Fruit fly (Drosophila melanogaster) whole organism, wandering third instar larva: ENCODE measurements around the gene orb.

Experiments
- Abd-B ChIP-seq: fragments of >200 bp; optimal IDR thresholded peaks from 2 replicates; lab custom pipeline; 2017; ENCODE audit warnings: missing biosample characterization, missing genetic modification characterization
- CG32264 ChIP-seq: fragments of 200-800 bp; sonication (Bioruptor generic); optimal IDR thresholded peaks from 2 replicates; lab custom pipeline; 2016; ENCODE audit warnings: missing biosample characterization, missing genetic modification characterization
- CG9705 ChIP-seq: fragments of 200-800 bp; sonication (Bioruptor generic); optimal IDR thresholded peaks from 2 replicates; lab custom pipeline; 2018; ENCODE audit warnings: missing biosample characterization, mild to moderate bottlenecking, missing genetic modification characterization
- CrebA ChIP-seq: fragments of 200-800 bp; sonication (Bioruptor generic); optimal IDR thresholded peaks from 2 replicates; lab custom pipeline; 2016; ENCODE audit warnings: missing biosample characterization, mild to moderate bottlenecking, missing genetic modification characterization, borderline replicate concordance
- Dfd ChIP-seq: fragments of >200 bp; optimal IDR thresholded peaks from 2 replicates; lab custom pipeline; 2017; ENCODE audit warnings: missing biosample characterization, missing genetic modification characterization
- Dif ChIP-seq: fragments of 200-275, 200-300 bp; sonication (Bioruptor generic); optimal IDR thresholded peaks from 2 replicates; lab custom pipeline; 2018; ENCODE audit warnings: missing biosample characterization, missing genetic modification characterization; ENCODE audit not compliant: partially characterized antibody
- GATAd ChIP-seq: sonication (Bioruptor generic); optimal IDR thresholded peaks from 2 replicates; lab custom pipeline; 2016; ENCODE audit warnings: missing biosample characterization, missing genetic modification characterization
- HLH106 ChIP-seq: fragments of 200-800 bp; optimal IDR thresholded peaks from 3 replicates; lab custom pipeline; 2019; ENCODE audit warnings: missing biosample characterization, mild to moderate bottlenecking, missing genetic modification characterization, moderate library complexity
- Hnf4 ChIP-seq: fragments of 200-800 bp; sonication (Bioruptor generic); optimal IDR thresholded peaks from 2 replicates; lab custom pipeline; 2016; ENCODE audit warnings: missing biosample characterization, mild to moderate bottlenecking, missing genetic modification characterization
- Hr78 ChIP-seq: fragments of >200 bp; optimal IDR thresholded peaks from 2 replicates; lab custom pipeline; 2017; ENCODE audit warnings: missing biosample characterization, missing genetic modification characterization
- Hr83 ChIP-seq: fragments of 200-300 bp; sonication (Bioruptor generic); optimal IDR thresholded peaks from 2 replicates; lab custom pipeline; 2016; ENCODE audit warnings: missing biosample characterization, mild to moderate bottlenecking, missing genetic modification characterization, moderate library complexity; ENCODE audit not compliant: poor library complexity, severe bottlenecking
- Jra ChIP-seq: sonication (Bioruptor generic); optimal IDR thresholded peaks from 2 replicates; lab custom pipeline; 2016; ENCODE audit warnings: missing biosample characterization, missing genetic modification characterization
- Mio ChIP-seq: sonication (Bioruptor generic); optimal IDR thresholded peaks from 2 replicates; lab custom pipeline; 2016; ENCODE audit warnings: missing biosample characterization, missing genetic modification characterization
- Myc ChIP-seq: fragments of >200 bp; optimal IDR thresholded peaks from 2 replicates; lab custom pipeline; 2017
- N ChIP-seq: fragments of >200 bp; optimal IDR thresholded peaks from 2 replicates; lab custom pipeline; 2018; ENCODE audit warnings: missing biosample characterization, missing external identifiers, missing genetic modification characterization
- OdsH ChIP-seq: fragments of 200-800 bp; sonication (Bioruptor generic); optimal IDR thresholded peaks from 2 replicates; lab custom pipeline; 2016; ENCODE audit warnings: missing biosample characterization, mild to moderate bottlenecking, missing genetic modification characterization
- Rel ChIP-seq, 2 experiments: fragments of 200-800 bp; sonication (Bioruptor generic) in 1 of 2; optimal IDR thresholded peaks; 2 replicates in 1 of 2; 3 replicates in 1 of 2; lab custom pipeline; 2016 to 2019; ENCODE audit warnings: mild to moderate bottlenecking in 2 of 2, missing biosample characterization in 2 of 2, missing genetic modification characterization in 2 of 2, moderate library complexity in 1 of 2
- Sp1 ChIP-seq: fragments of 200-800 bp; sonication (Bioruptor generic); optimal IDR thresholded peaks from 3 replicates; lab custom pipeline; 2019; ENCODE audit warnings: missing biosample characterization, mild to moderate bottlenecking, missing genetic modification characterization, moderate library complexity
- Vsx2 ChIP-seq: fragments of 200-300, 225-300 bp; sonication (Bioruptor generic); optimal IDR thresholded peaks from 2 replicates; lab custom pipeline; 2018; ENCODE audit warnings: missing biosample characterization, missing genetic modification characterization; ENCODE audit not compliant: partially characterized antibody
- br ChIP-seq: fragments of 200-800 bp; sonication (Bioruptor generic); optimal IDR thresholded peaks from 2 replicates; lab custom pipeline; 2016; ENCODE audit warnings: missing biosample characterization, missing genetic modification characterization
- brk ChIP-seq: fragments of 200-800 bp; sonication (Bioruptor generic); optimal IDR thresholded peaks from 2 replicates; lab custom pipeline; 2016; ENCODE audit warnings: missing biosample characterization, mild to moderate bottlenecking, missing genetic modification characterization
- dl ChIP-seq, 2 experiments: fragments of 175-275, 200-275 bp in 1 of 2; fragments of 200-275 bp in 1 of 2; sonication (Bioruptor generic); optimal IDR thresholded peaks; lab custom pipeline; 2018; ENCODE audit warnings: mild to moderate bottlenecking in 2 of 2, missing biosample characterization in 2 of 2, missing genetic modification characterization in 2 of 2, moderate library complexity in 2 of 2; ENCODE audit not compliant: partially characterized antibody in 2 of 2, insufficient read depth in 1 of 2
- dmrt93B ChIP-seq: fragments of 200-800 bp; sonication (Bioruptor generic); optimal IDR thresholded peaks from 2 replicates; lab custom pipeline; 2018; ENCODE audit warnings: missing biosample characterization, mild to moderate bottlenecking, missing genetic modification characterization
- dsf ChIP-seq: sonication (Bioruptor generic); optimal IDR thresholded peaks from 2 replicates; lab custom pipeline; 2016; ENCODE audit warnings: missing biosample characterization, missing genetic modification characterization, borderline replicate concordance
- ey ChIP-seq: fragments of 200-800 bp; sonication (Bioruptor generic); optimal IDR thresholded peaks from 2 replicates; lab custom pipeline; 2016; ENCODE audit warnings: missing biosample characterization, missing genetic modification characterization
- foxo ChIP-seq, 2 experiments: fragments of 200-800 bp; sonication (Bioruptor generic); optimal IDR thresholded peaks; 2 replicates in 1 of 2; 3 replicates in 1 of 2; lab custom pipeline; 2016 to 2017; ENCODE audit warnings: missing biosample characterization in 2 of 2, missing genetic modification characterization in 2 of 2
- fru ChIP-seq: fragments of 200-800 bp; sonication (Bioruptor generic); optimal IDR thresholded peaks from 3 replicates; lab custom pipeline; 2016; ENCODE audit warnings: missing biosample characterization, mild to moderate bottlenecking, missing genetic modification characterization
- h ChIP-seq: fragments of 200-800 bp; sonication (Bioruptor generic); optimal IDR thresholded peaks from 3 replicates; lab custom pipeline; 2016; ENCODE audit warnings: missing biosample characterization, mild to moderate bottlenecking, missing genetic modification characterization
- jim ChIP-seq: fragments of 175-275, 200-325 bp; sonication (Bioruptor generic); optimal IDR thresholded peaks from 2 replicates; lab custom pipeline; 2016; ENCODE audit warnings: missing biosample characterization, mild to moderate bottlenecking, missing genetic modification characterization
- lola ChIP-seq: fragments of >200 bp; optimal IDR thresholded peaks from 2 replicates; lab custom pipeline; 2017; ENCODE audit warnings: missing biosample characterization, missing genetic modification characterization
- pan ChIP-seq: fragments of >200 bp; optimal IDR thresholded peaks from 2 replicates; lab custom pipeline; 2017
- psq ChIP-seq: fragments of 200-800 bp; sonication (Bioruptor generic); optimal IDR thresholded peaks from 3 replicates; lab custom pipeline; 2017; ENCODE audit warnings: missing biosample characterization, mild to moderate bottlenecking, missing genetic modification characterization, moderate library complexity
- rgr ChIP-seq: fragments of 200-800 bp; sonication (Bioruptor generic); optimal IDR thresholded peaks from 3 replicates; lab custom pipeline; 2016; ENCODE audit warnings: missing biosample characterization, mild to moderate bottlenecking, missing genetic modification characterization
- sage ChIP-seq: fragments of 200-800 bp; sonication (Bioruptor generic); optimal IDR thresholded peaks from 2 replicates; lab custom pipeline; 2016; ENCODE audit warnings: missing biosample characterization, mild to moderate bottlenecking, missing genetic modification characterization
- sv ChIP-seq: fragments of 200-800 bp; sonication (Bioruptor generic); optimal IDR thresholded peaks from 3 replicates; lab custom pipeline; 2016; ENCODE audit warnings: missing biosample characterization, missing genetic modification characterization
- tai ChIP-seq: sonication (Bioruptor generic); optimal IDR thresholded peaks from 2 replicates; lab custom pipeline; 2016; ENCODE audit warnings: missing biosample characterization, missing genetic modification characterization
- usp ChIP-seq: fragments of >200 bp; optimal IDR thresholded peaks from 2 replicates; lab custom pipeline; 2017; ENCODE audit warnings: missing biosample characterization, missing genetic modification characterization
- woc ChIP-seq: sonication (Bioruptor generic); optimal IDR thresholded peaks from 2 replicates; lab custom pipeline; 2016; ENCODE audit warnings: missing biosample characterization, mild to moderate bottlenecking, missing genetic modification characterization

orb gene

DNA sequence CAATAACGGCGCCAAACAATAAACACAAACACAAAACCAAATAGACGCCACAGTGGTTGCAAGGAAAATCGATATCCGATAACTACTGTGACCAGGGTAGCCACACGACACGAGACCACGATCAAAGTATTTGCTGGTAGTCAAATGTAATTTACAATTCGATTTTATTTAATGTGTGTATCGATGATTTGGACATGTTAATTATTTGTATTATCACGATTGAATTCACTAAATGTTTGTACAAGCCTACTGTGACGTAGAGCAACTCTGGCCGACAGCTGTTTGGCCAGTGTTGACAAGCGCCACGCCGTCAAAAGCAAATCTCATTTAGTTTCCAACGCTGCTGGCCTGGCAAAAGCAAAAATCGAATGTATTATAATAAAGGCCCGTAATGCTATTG is 29.4 kb downstream of the orb start, which contains the start of the genes Rad60 and EloA:
TSS of gene Rad60 (minus strand) at position 222 of the 400 bp plus-strand sequence.
TSS of gene EloA (plus strand) at position 308 of the 400 bp plus-strand sequence.
- TF ChIP-seq CG9705 (GFP tag; lab: Kevin White, UChicago) = peak; percentile 58
- peak; percentile 27 for TF ChIP-seq sage (GFP tag; lab: Kevin White, UChicago)
- TF ChIP-seq pan (lab: Kevin White, UChicago) = no peak
- no peak for TF ChIP-seq Mio (GFP tag; lab: Kevin White, UChicago)
- no peak for TF ChIP-seq usp
- no peak for TF ChIP-seq brk (GFP tag; lab: Kevin White, UChicago)
- no peak for TF ChIP-seq tai (GFP tag; lab: Kevin White, UChicago)
- TF ChIP-seq Hr83 (GFP tag; lab: Kevin White, UChicago) = peak; percentile 77
- no peak for TF ChIP-seq GATAd (GFP tag; lab: Kevin White, UChicago)
- TF ChIP-seq Hr78 (GFP tag; lab: Kevin White, UChicago) = no peak
- peak; percentile 86 for TF ChIP-seq OdsH (GFP tag; lab: Kevin White, UChicago)
- peak; percentile 2 to 90 for TF ChIP-seq foxo (GFP tag; optimal IDR thresholded peaks at IDR 0.05; lab: Kevin White, UChicago)
- TF ChIP-seq Abd-B (GFP tag; lab: Kevin White, UChicago) = no peak
- TF ChIP-seq Hnf4 (GFP tag; lab: Kevin White, UChicago) = peak; percentile 91
- TF ChIP-seq Dif (GFP tag; lab: Kevin White, UChicago) = no peak
- no peak for TF ChIP-seq lola (GFP tag; lab: Kevin White, UChicago)
- peak; percentile 81 for TF ChIP-seq sv (GFP tag; lab: Kevin White, UChicago)
- TF ChIP-seq psq (GFP tag; lab: Kevin White, UChicago) = peak; percentile 69
- peak; percentile 87 for TF ChIP-seq br (GFP tag; lab: Kevin White, UChicago)
- TF ChIP-seq dmrt93B (GFP tag; lab: Kevin White, UChicago) = no peak
- peak; percentile 73 for TF ChIP-seq HLH106
- TF ChIP-seq Myc = peak; percentile 43
- peak; percentile 69 for TF ChIP-seq CG32264 (GFP tag; lab: Kevin White, UChicago)
- TF ChIP-seq woc (GFP tag; lab: Kevin White, UChicago) = peak; percentile 38
- no peak for TF ChIP-seq dl (GFP tag; optimal IDR thresholded peaks at IDR 0.05; lab: Kevin White, UChicago; ENCODE audit: insufficient read depth in 1 of 2, partially characterized antibody in 2 of 2)
- TF ChIP-seq Vsx2 (GFP tag; lab: Kevin White, UChicago) = no peak
- TF ChIP-seq CrebA (GFP tag; lab: Kevin White, UChicago) = no peak
- peak; percentile 90 for TF ChIP-seq rgr (GFP tag; lab: Kevin White, UChicago)
- no peak for TF ChIP-seq N (GFP tag; lab: Kevin White, UChicago)
- TF ChIP-seq dsf (GFP tag; lab: Kevin White, UChicago) = peak; percentile 45
- TF ChIP-seq Sp1 (GFP tag; lab: Kevin White, UChicago) = peak; percentile 73
- peak; percentile 91 for TF ChIP-seq h (GFP tag; lab: Kevin White, UChicago)
- no peak for TF ChIP-seq Dfd (GFP tag; lab: Kevin White, UChicago)
- TF ChIP-seq ey (GFP tag; lab: Kevin White, UChicago) = peak; percentile 86
- TF ChIP-seq fru (GFP tag; lab: Kevin White, UChicago) = peak; percentile 82
- TF ChIP-seq Jra (GFP tag; lab: Kevin White, UChicago) = peak; percentile 85
- no peak for TF ChIP-seq jim (GFP tag; lab: Kevin White, UChicago)
- no peak for TF ChIP-seq Rel (GFP tag; optimal IDR thresholded peaks at IDR 0.05; lab: Kevin White, UChicago)
- TF ChIP-seq Rel (tag; optimal IDR thresholded peaks at IDR 0.05; lab: Kevin White, UChicago) = peak; percentile 60

DNA sequence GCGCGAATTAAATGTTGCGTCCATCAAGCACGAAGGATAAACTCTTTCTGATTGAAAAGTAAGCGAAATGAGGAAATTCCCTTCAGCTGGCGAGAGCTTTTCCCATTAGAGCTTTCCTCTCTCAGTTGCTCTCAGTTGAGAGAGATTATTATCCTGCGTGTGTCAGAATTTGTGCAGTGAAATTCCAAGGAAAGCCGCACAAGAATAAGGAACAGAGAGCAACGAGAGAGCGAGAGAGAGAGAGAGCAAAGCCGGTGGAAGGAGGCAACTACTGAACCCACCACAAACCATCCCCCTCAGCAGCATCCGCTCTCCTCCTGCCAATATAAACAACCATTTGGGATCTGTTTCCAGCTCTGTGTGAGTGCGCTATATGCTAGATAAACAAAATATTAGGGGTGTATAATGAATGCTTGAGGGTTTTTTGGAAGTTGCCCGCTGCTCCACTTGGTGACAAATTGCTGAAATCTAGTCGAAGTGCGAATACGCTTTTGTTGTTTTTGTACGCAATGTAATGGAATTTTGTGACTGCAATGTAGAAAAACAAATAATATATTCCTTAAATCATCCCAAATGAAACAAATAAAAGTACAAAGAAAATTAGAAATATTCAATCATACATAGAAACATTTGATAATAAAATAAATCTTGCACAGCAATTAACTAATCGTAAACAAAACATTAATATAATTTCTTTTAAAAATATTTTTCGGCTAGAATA is 31.6 kb downstream of the orb start, which contains the start of gene CG4467:
TSS of gene CG4467 (minus strand) at position 51 of the 721 bp plus-strand sequence.
- TF ChIP-seq Hr78 (GFP tag; lab: Kevin White, UChicago) (no peak), tai (GFP tag; lab: Kevin White, UChicago) (no peak), dl (GFP tag; optimal IDR thresholded peaks at IDR 0.05; lab: Kevin White, UChicago; ENCODE audit: insufficient read depth in 1 of 2, partially characterized antibody in 2 of 2) (peak in 1 of 2 experiments; percentile 23), Sp1 (GFP tag; lab: Kevin White, UChicago) (no peak), sv (GFP tag; lab: Kevin White, UChicago) (no peak), h (GFP tag; lab: Kevin White, UChicago) (no peak), CrebA (GFP tag; lab: Kevin White, UChicago) (no peak), ey (GFP tag; lab: Kevin White, UChicago) (no peak), foxo (GFP tag; optimal IDR thresholded peaks at IDR 0.05; lab: Kevin White, UChicago) (no peak), Myc (no peak), Dif (GFP tag; lab: Kevin White, UChicago) (peak; percentile 60), dsf (GFP tag; lab: Kevin White, UChicago) (no peak), OdsH (GFP tag; lab: Kevin White, UChicago) (no peak), woc (GFP tag; lab: Kevin White, UChicago) (no peak)
